Worm (Caenorhabditis elegans) whole organism, L1 larva: Measurements from ENCODE around the gene clec-119.
A peak's percentile ranks its signal among the peaks of the same experiment; 100 is the strongest.

Experiments
- C16A3.4 ChIP-seq: fragments of 150-350 bp; optimal IDR thresholded peaks from 2 replicates; lab custom pipeline; 2014; ENCODE audit warnings: missing biosample characterization, missing genetic modification characterization
- C34B4.2 ChIP-seq: sonication (generic microtip); optimal IDR thresholded peaks from 2 replicates; lab custom pipeline; 2017; ENCODE audit warnings: mild to moderate bottlenecking, missing genetic modification characterization, missing compliant biosample characterization
- F16B12.6 ChIP-seq: fragments of 150-350 bp; optimal IDR thresholded peaks from 2 replicates; lab custom pipeline; 2014; ENCODE audit warnings: missing biosample characterization, missing genetic modification characterization
- alr-1 ChIP-seq: fragments of 200-800 bp; sonication (Bioruptor generic); optimal IDR thresholded peaks from 2 replicates; lab custom pipeline; 2018; ENCODE audit warnings: borderline replicate concordance, mild to moderate bottlenecking, missing genetic modification characterization, missing compliant biosample characterization
- aly-2 ChIP-seq: fragments of 150-350 bp; optimal IDR thresholded peaks from 2 replicates; lab custom pipeline; 2014; ENCODE audit warnings: missing biosample characterization, missing genetic modification characterization
- ama-1 ChIP-seq: fragments of 150-350 bp; optimal IDR thresholded peaks from 2 replicates; lab custom pipeline; 2014
- blmp-1 ChIP-seq: fragments of 150-350 bp; optimal IDR thresholded peaks from 2 replicates; lab custom pipeline; 2014; ENCODE audit warnings: missing biosample characterization, missing genetic modification characterization
- ceh-8 ChIP-seq: fragments of 200-800 bp; sonication (Bioruptor generic); optimal IDR thresholded peaks from 2 replicates; lab custom pipeline; 2018; ENCODE audit warnings: mild to moderate bottlenecking, missing genetic modification characterization, moderate library complexity, missing compliant biosample characterization
- ceh-82 ChIP-seq, 3 experiments: fragments of 150-350 bp in 1 of 3; sonication (generic microtip) in 2 of 3; optimal IDR thresholded peaks; 2 replicates each; lab custom pipeline; 2014 to 2017; ENCODE audit warnings: missing biosample characterization in 3 of 3, missing genetic modification characterization in 3 of 3
- dsc-1 ChIP-seq: sonication (generic microtip); optimal IDR thresholded peaks from 2 replicates; lab custom pipeline; 2016; ENCODE audit warnings: mild to moderate bottlenecking, missing genetic modification characterization, missing compliant biosample characterization
- egl-13 ChIP-seq: sonication (generic microtip); optimal IDR thresholded peaks from 2 replicates; lab custom pipeline; 2016; ENCODE audit warnings: missing genotype, missing genetic modification reagents, missing genetic modification characterization, missing compliant biosample characterization
- elt-2 ChIP-seq: sonication (generic microtip); optimal IDR thresholded peaks from 2 replicates; lab custom pipeline; 2016; ENCODE audit warnings: missing genetic modification characterization, mild to moderate bottlenecking, inconsistent platforms, missing compliant biosample characterization, missing genetic modification reagents
- elt-3 ChIP-seq, 6 experiments: fragments of 150-350 bp in 1 of 6; sonication (generic microtip); optimal IDR thresholded peaks; 2 replicates each; lab custom pipeline; 2017 to 2018; ENCODE audit warnings: missing biosample characterization in 6 of 6, missing genetic modification characterization in 6 of 6, inconsistent platforms in 1 of 6
- ets-5 ChIP-seq: fragments of 200-800 bp; sonication (Bioruptor generic); IDR thresholded peaks from 2 replicates; pipeline ENCODE4 v1.3.6; 2022; ENCODE audit warnings: missing genetic modification characterization, missing compliant biosample characterization
- fkh-10 ChIP-seq: sonication (generic microtip); optimal IDR thresholded peaks from 2 replicates; lab custom pipeline; 2017; ENCODE audit warnings: missing biosample characterization, missing genetic modification reagents, missing genetic modification characterization
- fkh-4 ChIP-seq: sonication (generic microtip); optimal IDR thresholded peaks from 2 replicates; lab custom pipeline; 2016; ENCODE audit warnings: missing compliant biosample characterization, missing genetic modification characterization, borderline replicate concordance
- grh-1 ChIP-seq: fragments of 200-800 bp; sonication (Bioruptor generic); IDR thresholded peaks from 2 replicates; pipeline ENCODE4 v1.3.6; 2022; ENCODE audit warnings: missing genetic modification reagents, missing genetic modification characterization, missing compliant biosample characterization
- irx-1 ChIP-seq: sonication (generic microtip); optimal IDR thresholded peaks from 2 replicates; lab custom pipeline; 2016; ENCODE audit warnings: missing genetic modification characterization, missing compliant biosample characterization
- lin-14 ChIP-seq: fragments of 200-800 bp; sonication (Bioruptor generic); optimal IDR thresholded peaks from 2 replicates; lab custom pipeline; 2018; ENCODE audit warnings: mild to moderate bottlenecking, missing genetic modification characterization, moderate library complexity, missing compliant biosample characterization
- lin-15B ChIP-seq: fragments of 150-350 bp; sonication (generic microtip); optimal IDR thresholded peaks from 3 replicates; lab custom pipeline; 2014; ENCODE audit warnings: missing biosample characterization, missing genetic modification characterization
- lin-35 ChIP-seq, 2 experiments: fragments of 150-350 bp; optimal IDR thresholded peaks; 2 replicates each; lab custom pipeline; 2014; ENCODE audit warnings: missing biosample characterization in 2 of 2, missing genetic modification characterization in 2 of 2, missing genetic modification reagents in 2 of 2
- lir-3 ChIP-seq: sonication (generic microtip); optimal IDR thresholded peaks from 2 replicates; lab custom pipeline; 2016; ENCODE audit warnings: mild to moderate bottlenecking, missing genetic modification characterization, moderate library complexity, missing compliant biosample characterization; ENCODE audit not compliant: poor library complexity
- mef-2 ChIP-seq: fragments of 150-350 bp; optimal IDR thresholded peaks from 2 replicates; lab custom pipeline; 2014; ENCODE audit warnings: missing biosample characterization, missing genetic modification characterization
- mep-1 ChIP-seq: fragments of 150-350 bp; optimal IDR thresholded peaks from 2 replicates; lab custom pipeline; 2014; ENCODE audit warnings: missing biosample characterization, missing genetic modification characterization
- nhr-20 ChIP-seq: sonication (generic microtip); optimal IDR thresholded peaks from 2 replicates; lab custom pipeline; 2016; ENCODE audit warnings: mild to moderate bottlenecking, missing genetic modification characterization, missing compliant biosample characterization
- nhr-28 ChIP-seq: fragments of 150-350 bp; optimal IDR thresholded peaks from 2 replicates; lab custom pipeline; 2014; ENCODE audit warnings: missing biosample characterization, missing genetic modification characterization
- nhr-71 ChIP-seq: sonication (generic microtip); optimal IDR thresholded peaks from 2 replicates; lab custom pipeline; 2016; ENCODE audit warnings: mild to moderate bottlenecking, missing genetic modification characterization, moderate library complexity, missing compliant biosample characterization
- nhr-77 ChIP-seq: fragments of 150-350 bp; optimal IDR thresholded peaks from 2 replicates; lab custom pipeline; 2014; ENCODE audit warnings: missing biosample characterization, missing genetic modification characterization
- pax-3 ChIP-seq: fragments of 200-800 bp; sonication (Bioruptor generic); optimal IDR thresholded peaks from 2 replicates; lab custom pipeline; 2018; ENCODE audit warnings: mild to moderate bottlenecking, missing genetic modification characterization, moderate library complexity, missing compliant biosample characterization
- pqm-1 ChIP-seq: sonication (generic microtip); optimal IDR thresholded peaks from 3 replicates; lab custom pipeline; 2017; ENCODE audit warnings: missing biosample characterization, missing genetic modification characterization
- skn-1 ChIP-seq: fragments of 150-350 bp; optimal IDR thresholded peaks from 2 replicates; lab custom pipeline; 2014; ENCODE audit warnings: missing biosample characterization, missing genetic modification characterization
- snu-23 ChIP-seq: sonication (generic microtip); optimal IDR thresholded peaks from 2 replicates; lab custom pipeline; 2016; ENCODE audit warnings: missing genetic modification characterization, missing compliant biosample characterization
- sox-4 ChIP-seq: sonication (generic microtip); optimal IDR thresholded peaks from 2 replicates; lab custom pipeline; 2016; ENCODE audit warnings: missing genetic modification characterization, missing compliant biosample characterization
- tbx-2 ChIP-seq: sonication (generic microtip); optimal IDR thresholded peaks from 2 replicates; lab custom pipeline; 2016; ENCODE audit warnings: missing genetic modification characterization, missing compliant biosample characterization
- unc-130 ChIP-seq: fragments of 150-350 bp; optimal IDR thresholded peaks from 2 replicates; lab custom pipeline; 2017; ENCODE audit warnings: missing biosample characterization, missing genetic modification characterization, inconsistent platforms
- unc-62 ChIP-seq: fragments of 150-350 bp; optimal IDR thresholded peaks from 2 replicates; lab custom pipeline; 2014; ENCODE audit warnings: missing biosample characterization, missing genetic modification reagents, missing genetic modification characterization
- vab-15 ChIP-seq: sonication (generic microtip); optimal IDR thresholded peaks from 2 replicates; lab custom pipeline; 2017; ENCODE audit warnings: missing genotype, mild to moderate bottlenecking, missing genetic modification characterization, missing compliant biosample characterization
- zag-1 ChIP-seq: fragments of 150-350 bp; optimal IDR thresholded peaks from 2 replicates; lab custom pipeline; 2014; ENCODE audit warnings: missing biosample characterization, missing genetic modification characterization

clec-119 gene

DNA sequence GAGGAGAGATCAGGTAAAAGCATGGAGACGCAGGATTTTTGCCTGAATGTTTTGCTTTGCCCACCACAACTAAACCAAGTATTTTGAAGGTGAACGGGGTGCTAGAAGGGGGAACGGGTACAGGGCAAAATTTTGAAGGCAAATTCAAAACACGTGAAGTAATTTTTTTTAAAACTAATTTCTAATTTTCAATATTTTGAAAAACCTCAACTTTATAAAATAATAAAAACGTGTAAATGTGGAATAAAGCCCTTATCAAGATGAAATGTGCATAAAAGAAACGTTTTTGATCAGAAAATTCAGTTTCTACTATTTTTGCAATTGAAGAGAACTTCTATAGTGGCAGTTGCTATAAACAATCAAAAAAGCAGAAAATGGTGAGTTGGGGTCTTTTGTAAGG lies at the start of gene clec-119:
clec-119 (plus strand) TSS at position 301 of the 400 bp plus-strand sequence.
- TF ChIP-seq lin-15B (tag; lab: Kevin White, UChicago) (no peak), grh-1 (GFP tag; lab: Robert Waterston, UW) (no peak), mep-1 (tag; lab: Kevin White, UChicago) (no peak), dsc-1 (no peak), ceh-8 (GFP tag; lab: Kevin White, UChicago) (no peak)
- TF ChIP-seq, all 84 proteins: peak for 0

DNA sequence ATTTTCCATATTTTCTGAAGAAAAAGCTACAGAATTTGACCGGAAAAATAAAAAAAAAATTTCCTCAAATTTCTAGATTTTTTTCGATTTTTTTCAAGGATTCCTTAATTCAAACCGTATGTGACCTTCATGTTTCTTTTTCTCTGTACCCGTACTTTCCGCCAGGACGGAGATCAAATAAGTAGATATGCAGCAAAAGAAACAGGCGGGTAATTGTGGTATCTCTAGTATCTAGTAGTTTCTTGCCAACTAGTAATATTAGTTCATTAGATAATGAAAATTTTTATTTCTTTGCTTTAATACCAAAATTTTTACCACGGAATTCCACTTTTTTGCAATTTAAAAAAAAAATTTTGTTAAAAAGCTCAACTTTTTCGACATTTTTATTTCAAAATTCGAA lies 41.1 kb upstream of the clec-119 start:
- TF ChIP-seq lir-3 = no peak
- no peak for TF ChIP-seq ceh-8 (GFP tag; lab: Kevin White, UChicago)
- no peak for TF ChIP-seq egl-13
- no peak for TF ChIP-seq nhr-77 (tag; lab: Kevin White, UChicago)
- no peak for TF ChIP-seq mep-1 (tag; lab: Kevin White, UChicago)
- no peak for TF ChIP-seq C16A3.4
- no peak for TF ChIP-seq grh-1 (GFP tag; lab: Robert Waterston, UW)
- no peak for TF ChIP-seq irx-1 (tag; lab: Kevin White, UChicago)
- TF ChIP-seq ama-1 (lab: Kevin White, UChicago) = no peak
- no peak for TF ChIP-seq unc-130 (tag; lab: Kevin White, UChicago)
- TF ChIP-seq blmp-1 (tag; lab: Kevin White, UChicago) = no peak
- no peak for TF ChIP-seq lin-15B (tag; lab: Kevin White, UChicago)
- no peak for TF ChIP-seq alr-1
- no peak for TF ChIP-seq skn-1 (tag; lab: Kevin White, UChicago)
- TF ChIP-seq F16B12.6 (tag; lab: Kevin White, UChicago) = no peak
- no peak for TF ChIP-seq aly-2 (tag; lab: Kevin White, UChicago)
- TF ChIP-seq vab-15 = no peak
- TF ChIP-seq C34B4.2 (tag; lab: Kevin White, UChicago) = no peak
- TF ChIP-seq, all 84 proteins: peak for 0

DNA sequence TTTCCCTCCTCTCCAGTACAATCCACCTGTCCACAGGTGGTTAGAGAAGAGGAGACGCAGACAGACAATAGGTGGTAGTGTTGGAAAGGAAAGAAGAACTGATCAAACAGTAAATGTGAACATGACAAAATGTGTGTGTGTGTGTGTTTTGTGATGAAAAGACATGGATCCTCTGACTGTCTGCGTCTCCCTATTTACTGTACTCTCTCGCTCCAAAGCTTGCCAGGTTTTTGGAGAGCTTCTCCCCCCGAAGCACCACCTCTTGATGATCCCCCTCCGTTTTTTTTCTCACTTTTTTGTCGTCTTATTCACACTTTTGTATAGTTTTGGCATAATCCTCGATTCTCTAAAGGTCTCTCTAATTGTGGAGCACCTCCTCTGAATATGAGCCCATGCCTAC lies 38.5 kb upstream of the clec-119 start:
- peak; percentile 20 for TF ChIP-seq lin-14 (GFP tag; lab: Kevin White, UChicago)
- TF ChIP-seq pqm-1 (tag; lab: Kevin White, UChicago) = no peak
- TF ChIP-seq fkh-4 = no peak
- no peak for TF ChIP-seq unc-130 (tag; lab: Kevin White, UChicago)
- no peak for TF ChIP-seq mef-2 (tag; lab: Kevin White, UChicago)
- no peak for TF ChIP-seq pax-3
- TF ChIP-seq lin-35 (GFP tag; optimal IDR thresholded peaks at IDR 0.05; lab: Kevin White, UChicago) = no peak
- TF ChIP-seq nhr-28 (tag; lab: Kevin White, UChicago) = no peak
- TF ChIP-seq ceh-82 (tag; optimal IDR thresholded peaks at IDR 0.05; lab: Kevin White, UChicago) = no peak
- peak; percentile 13 for TF ChIP-seq blmp-1 (tag; lab: Kevin White, UChicago)
- TF ChIP-seq sox-4 (tag; lab: Kevin White, UChicago) = no peak
- no peak for TF ChIP-seq nhr-20
- no peak for TF ChIP-seq ets-5 (GFP tag; lab: Robert Waterston, UW)
- no peak for TF ChIP-seq ama-1 (lab: Kevin White, UChicago)
- no peak for TF ChIP-seq zag-1 (tag; lab: Kevin White, UChicago)
- TF ChIP-seq snu-23 (GFP tag; lab: Kevin White, UChicago) = peak; percentile 10
- TF ChIP-seq unc-62 = no peak
- TF ChIP-seq tbx-2 = peak; percentile 0
- no peak for TF ChIP-seq fkh-10 (GFP tag; lab: Kevin White, UChicago)
- TF ChIP-seq nhr-71 (tag; lab: Kevin White, UChicago) = no peak
- TF ChIP-seq elt-2 (tag; lab: Kevin White, UChicago) = no peak

DNA sequence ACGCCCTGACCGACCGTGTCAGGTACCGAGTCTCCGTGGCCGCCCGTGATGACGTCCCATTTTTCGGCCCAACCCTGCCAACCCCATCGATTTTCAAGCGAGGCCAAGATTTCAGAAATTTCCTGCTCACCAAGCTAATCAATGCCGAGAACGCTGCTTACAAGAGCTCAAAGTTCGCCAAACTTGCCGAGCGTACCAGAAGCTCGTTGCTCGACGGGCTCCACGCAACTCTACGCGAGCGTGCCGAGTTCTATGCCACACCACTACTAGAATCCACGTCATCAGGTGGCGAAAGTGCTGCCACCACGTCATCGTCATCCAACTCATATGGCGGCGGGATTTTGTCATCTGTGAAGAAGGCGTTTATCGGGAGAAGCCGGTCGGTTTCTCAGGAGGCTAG lies 26.8 kb upstream of the clec-119 start:
- TF ChIP-seq elt-3 (tag; optimal IDR thresholded peaks at IDR 0.05; lab: Kevin White, UChicago) = no peak
- no peak for TF ChIP-seq egl-13
- TF ChIP-seq mep-1 (tag; lab: Kevin White, UChicago) = no peak
- TF ChIP-seq, all 84 proteins: peak for 0
